Fruit fly (Drosophila melanogaster) whole organism, embryonic: ENCODE data around the gene Dsor1.

Experiments
- Atf6 ChIP-seq: fragments of 200-800 bp; sonication (Bioruptor generic); IDR thresholded peaks from 2 replicates; pipeline ENCODE4 v1.3.6; 2022; ENCODE audit warnings: missing biosample characterization, missing genetic modification characterization
- B-H1 ChIP-seq: fragments of 200-800 bp; sonication (Bioruptor generic); IDR thresholded peaks from 3 replicates; pipeline ENCODE4 v1.3.6; 2022; ENCODE audit warnings: missing biosample characterization, missing genetic modification characterization
- CG11723 ChIP-seq: fragments of 200-800 bp; sonication (Bioruptor generic); optimal IDR thresholded peaks from 2 replicates; lab custom pipeline; 2017; ENCODE audit warnings: missing biosample characterization, mild to moderate bottlenecking, missing genetic modification characterization
- CG13123 ChIP-seq: fragments of 200-800 bp; sonication (Bioruptor generic); optimal IDR thresholded peaks from 2 replicates; lab custom pipeline; 2016; ENCODE audit warnings: missing biosample characterization, missing genetic modification characterization
- CG13424 ChIP-seq: fragments of 200-800 bp; sonication (Bioruptor generic); optimal IDR thresholded peaks from 2 replicates; lab custom pipeline; 2019; ENCODE audit warnings: missing biosample characterization, mild to moderate bottlenecking, missing genetic modification characterization, moderate library complexity
- CG14050 ChIP-seq: fragments of 200-800 bp; sonication (Bioruptor generic); IDR thresholded peaks from 3 replicates; pipeline ENCODE4 v1.3.6; 2022; ENCODE audit warnings: missing biosample characterization, missing genetic modification characterization
- CG14667 ChIP-seq: fragments of 200-800 bp; sonication (Bioruptor generic); IDR thresholded peaks from 2 replicates; pipeline ENCODE4 v1.3.6; 2022; ENCODE audit warnings: missing biosample characterization, missing genetic modification characterization
- CG14710 ChIP-seq: fragments of 200-800 bp; sonication (Bioruptor generic); optimal IDR thresholded peaks from 3 replicates; lab custom pipeline; 2019; ENCODE audit warnings: missing biosample characterization, mild to moderate bottlenecking, missing genetic modification characterization, moderate library complexity
- CG1647 ChIP-seq: fragments of 200-800 bp; sonication (Bioruptor generic); optimal IDR thresholded peaks from 3 replicates; lab custom pipeline; 2016; ENCODE audit warnings: missing biosample characterization, missing genetic modification characterization
- CG18262 ChIP-seq: fragments of 200-800 bp; optimal IDR thresholded peaks from 3 replicates; lab custom pipeline; 2019; ENCODE audit warnings: missing biosample characterization, mild to moderate bottlenecking, missing genetic modification characterization, moderate library complexity
- CG18476 ChIP-seq: fragments of 200-800 bp; sonication (Bioruptor generic); optimal IDR thresholded peaks from 2 replicates; lab custom pipeline; 2016; ENCODE audit warnings: missing biosample characterization, mild to moderate bottlenecking, missing genetic modification characterization
- CG2875 ChIP-seq: fragments of 200-800 bp; sonication (Bioruptor generic); optimal IDR thresholded peaks from 2 replicates; lab custom pipeline; 2017; ENCODE audit warnings: missing biosample characterization, mild to moderate bottlenecking, missing genetic modification characterization, missing genetic modification reagents
- CG3847 ChIP-seq: fragments of 200-800 bp; sonication (Bioruptor generic); IDR thresholded peaks from 2 replicates; pipeline ENCODE4 v1.3.6; 2022; ENCODE audit warnings: missing biosample characterization, missing genetic modification characterization
- CG5180 ChIP-seq: fragments of 200-800 bp; sonication (Bioruptor generic); optimal IDR thresholded peaks from 3 replicates; lab custom pipeline; 2017; ENCODE audit warnings: missing biosample characterization, missing genetic modification characterization, mild to moderate bottlenecking, moderate library complexity, missing genetic modification reagents
- CG6765 ChIP-seq: fragments of 200-800 bp; sonication (Bioruptor generic); optimal IDR thresholded peaks from 3 replicates; lab custom pipeline; 2017; ENCODE audit warnings: missing biosample characterization, mild to moderate bottlenecking, missing genetic modification characterization
- CG7372 ChIP-seq: fragments of 200-800 bp; sonication (Bioruptor generic); IDR thresholded peaks from 2 replicates; pipeline ENCODE4 v1.3.6; 2022; ENCODE audit warnings: missing biosample characterization, missing genetic modification characterization
- CG7928 ChIP-seq: fragments of 200-800 bp; sonication (Bioruptor generic); optimal IDR thresholded peaks from 2 replicates; lab custom pipeline; 2017; ENCODE audit warnings: missing biosample characterization, mild to moderate bottlenecking, missing genetic modification characterization
- CkIIα-i1 ChIP-seq: fragments of 200-800 bp; sonication (Bioruptor generic); IDR thresholded peaks from 2 replicates; pipeline ENCODE4 v1.3.6; 2022; ENCODE audit warnings: missing biosample characterization, missing genetic modification characterization
- Dp ChIP-seq: fragments of 200-800 bp; sonication (Bioruptor generic); optimal IDR thresholded peaks from 2 replicates; lab custom pipeline; 2018; ENCODE audit warnings: missing biosample characterization, mild to moderate bottlenecking, missing genetic modification characterization, moderate library complexity
- Drgx ChIP-seq: fragments of 200-800 bp; sonication (Bioruptor generic); IDR thresholded peaks from 2 replicates; pipeline ENCODE4 v1.3.6; 2022; ENCODE audit warnings: missing biosample characterization, missing genetic modification characterization
- E2f1 ChIP-seq: fragments of 200-800 bp; sonication (Bioruptor generic); IDR thresholded peaks from 2 replicates; pipeline ENCODE4 v1.3.6; 2022; ENCODE audit warnings: missing biosample characterization, missing genetic modification characterization
- Elba2 ChIP-seq: fragments of 200-800 bp; sonication (Bioruptor generic); optimal IDR thresholded peaks from 3 replicates; lab custom pipeline; 2016; ENCODE audit warnings: missing biosample characterization, missing genetic modification characterization
- Jarid2 ChIP-seq: fragments of 200-800 bp; sonication (Bioruptor generic); optimal IDR thresholded peaks from 3 replicates; lab custom pipeline; 2017; ENCODE audit warnings: mild to moderate bottlenecking, missing biosample characterization, missing genetic modification reagents, missing genetic modification characterization
- Myb ChIP-seq: fragments of 200-800 bp; sonication (Bioruptor generic); optimal IDR thresholded peaks from 2 replicates; lab custom pipeline; 2016; ENCODE audit warnings: missing biosample characterization, missing genetic modification characterization
- Ptx1 ChIP-seq: fragments of 200-800 bp; sonication (Bioruptor generic); IDR thresholded peaks from 2 replicates; pipeline ENCODE4 v1.3.6; 2022; ENCODE audit warnings: missing biosample characterization, missing genetic modification characterization
- Xbp1 ChIP-seq: fragments of 200-800 bp; sonication (Bioruptor generic); optimal IDR thresholded peaks from 3 replicates; lab custom pipeline; 2016; ENCODE audit warnings: missing biosample characterization, mild to moderate bottlenecking, missing genetic modification characterization
- amos ChIP-seq: fragments of 200-800 bp; sonication (Bioruptor generic); IDR thresholded peaks from 2 replicates; pipeline ENCODE4 v1.3.6; 2022; ENCODE audit warnings: missing biosample characterization, missing genetic modification characterization; ENCODE audit not compliant: partially characterized antibody
- ash1 ChIP-seq: fragments of 200-800 bp; sonication (Bioruptor generic); optimal IDR thresholded peaks from 2 replicates; lab custom pipeline; 2018; ENCODE audit warnings: missing biosample characterization, mild to moderate bottlenecking, missing genetic modification characterization
- br ChIP-seq: fragments of >200 bp; optimal IDR thresholded peaks from 2 replicates; lab custom pipeline; 2017
- bsh ChIP-seq, 2 experiments: fragments of 200-800 bp; sonication (Bioruptor generic); optimal IDR thresholded peaks; 2 replicates each; lab custom pipeline; 2017 to 2018; ENCODE audit warnings: mild to moderate bottlenecking in 2 of 2, missing biosample characterization in 2 of 2, missing genetic modification characterization in 2 of 2, moderate library complexity in 1 of 2
- chm ChIP-seq: fragments of 200-800 bp; sonication (Bioruptor generic); IDR thresholded peaks from 2 replicates; pipeline ENCODE4 v1.3.6; 2022; ENCODE audit warnings: missing biosample characterization, missing genetic modification characterization
- dimm ChIP-seq: fragments of 200-800 bp; sonication (Bioruptor generic); IDR thresholded peaks from 2 replicates; pipeline ENCODE4 v1.3.6; 2022; ENCODE audit warnings: missing biosample characterization, missing genetic modification characterization
- ems ChIP-seq: fragments of 200-800 bp; sonication (Bioruptor generic); optimal IDR thresholded peaks from 3 replicates; lab custom pipeline; 2016; ENCODE audit warnings: missing biosample characterization, missing genetic modification characterization
- en ChIP-seq: fragments of 200-800 bp; sonication (Bioruptor generic); optimal IDR thresholded peaks from 2 replicates; lab custom pipeline; 2016; ENCODE audit warnings: missing biosample characterization, missing genetic modification characterization
- gfzf ChIP-seq: fragments of 200-800 bp; sonication (Bioruptor generic); optimal IDR thresholded peaks from 2 replicates; lab custom pipeline; 2016; ENCODE audit warnings: missing biosample characterization, mild to moderate bottlenecking, missing genetic modification characterization, moderate library complexity
- gro ChIP-seq: fragments of 200-800 bp; sonication (Bioruptor generic); optimal IDR thresholded peaks from 2 replicates; lab custom pipeline; 2016; ENCODE audit warnings: missing biosample characterization, missing genetic modification characterization
- hb ChIP-seq: fragments of 200-800 bp; sonication (Bioruptor generic); IDR thresholded peaks from 3 replicates; pipeline ENCODE4 v1.3.6; 2022; ENCODE audit warnings: missing biosample characterization, missing genetic modification characterization; ENCODE audit not compliant: partially characterized antibody
- her ChIP-seq: fragments of 200-800 bp; sonication (Bioruptor generic); optimal IDR thresholded peaks from 2 replicates; lab custom pipeline; 2016; ENCODE audit warnings: missing biosample characterization, missing genetic modification characterization
- ken ChIP-seq: fragments of 200-800 bp; sonication (Bioruptor generic); IDR thresholded peaks from 3 replicates; pipeline ENCODE4 v1.3.6; 2022; ENCODE audit warnings: missing biosample characterization, missing genetic modification characterization
- klu ChIP-seq: fragments of 200-800 bp; sonication (Bioruptor generic); IDR thresholded peaks from 2 replicates; pipeline ENCODE4 v1.3.6; 2022; ENCODE audit warnings: missing biosample characterization, missing genetic modification characterization
- kni ChIP-seq: fragments of 200-800 bp; sonication (Bioruptor generic); optimal IDR thresholded peaks from 3 replicates; lab custom pipeline; 2017; ENCODE audit warnings: mild to moderate bottlenecking, missing biosample characterization, missing genetic modification reagents, missing genetic modification characterization
- nerfin-1 ChIP-seq: fragments of 200-800 bp; sonication (Bioruptor generic); optimal IDR thresholded peaks from 3 replicates; lab custom pipeline; 2019; ENCODE audit warnings: missing biosample characterization, mild to moderate bottlenecking, missing genetic modification characterization, moderate library complexity
- nom ChIP-seq: fragments of 200-800 bp; sonication (Bioruptor generic); optimal IDR thresholded peaks from 2 replicates; lab custom pipeline; 2017; ENCODE audit warnings: missing biosample characterization, missing genetic modification characterization, mild to moderate bottlenecking, moderate library complexity, missing genetic modification reagents
- pb ChIP-seq: fragments of 200-800 bp; sonication (Bioruptor generic); optimal IDR thresholded peaks from 3 replicates; lab custom pipeline; 2016; ENCODE audit warnings: missing biosample characterization, missing genetic modification characterization
- psq ChIP-seq: fragments of 200-800 bp; sonication (Bioruptor generic); optimal IDR thresholded peaks from 2 replicates; lab custom pipeline; 2017; ENCODE audit warnings: missing biosample characterization, missing genetic modification characterization
- repo ChIP-seq: fragments of 200-800 bp; sonication (Bioruptor generic); optimal IDR thresholded peaks from 2 replicates; lab custom pipeline; 2016; ENCODE audit warnings: missing biosample characterization, missing genetic modification characterization
- rib ChIP-seq: fragments of 200-800 bp; sonication (Bioruptor generic); IDR thresholded peaks from 2 replicates; pipeline ENCODE4 v1.3.6; 2022; ENCODE audit warnings: missing biosample characterization, missing genetic modification characterization
- sim ChIP-seq: fragments of 200-800 bp; sonication (Bioruptor generic); IDR thresholded peaks from 2 replicates; pipeline ENCODE4 v1.3.6; 2022; ENCODE audit warnings: missing biosample characterization, missing genetic modification characterization
- stc ChIP-seq: fragments of 200-800 bp; sonication (Bioruptor generic); IDR thresholded peaks from 2 replicates; pipeline ENCODE4 v1.3.6; 2022; ENCODE audit warnings: missing biosample characterization, missing genetic modification characterization
- vfl ChIP-seq: fragments of 200-800 bp; sonication (Bioruptor generic); optimal IDR thresholded peaks from 2 replicates; lab custom pipeline; 2016; ENCODE audit warnings: missing biosample characterization, missing genetic modification characterization

Gene Dsor1

DNA sequence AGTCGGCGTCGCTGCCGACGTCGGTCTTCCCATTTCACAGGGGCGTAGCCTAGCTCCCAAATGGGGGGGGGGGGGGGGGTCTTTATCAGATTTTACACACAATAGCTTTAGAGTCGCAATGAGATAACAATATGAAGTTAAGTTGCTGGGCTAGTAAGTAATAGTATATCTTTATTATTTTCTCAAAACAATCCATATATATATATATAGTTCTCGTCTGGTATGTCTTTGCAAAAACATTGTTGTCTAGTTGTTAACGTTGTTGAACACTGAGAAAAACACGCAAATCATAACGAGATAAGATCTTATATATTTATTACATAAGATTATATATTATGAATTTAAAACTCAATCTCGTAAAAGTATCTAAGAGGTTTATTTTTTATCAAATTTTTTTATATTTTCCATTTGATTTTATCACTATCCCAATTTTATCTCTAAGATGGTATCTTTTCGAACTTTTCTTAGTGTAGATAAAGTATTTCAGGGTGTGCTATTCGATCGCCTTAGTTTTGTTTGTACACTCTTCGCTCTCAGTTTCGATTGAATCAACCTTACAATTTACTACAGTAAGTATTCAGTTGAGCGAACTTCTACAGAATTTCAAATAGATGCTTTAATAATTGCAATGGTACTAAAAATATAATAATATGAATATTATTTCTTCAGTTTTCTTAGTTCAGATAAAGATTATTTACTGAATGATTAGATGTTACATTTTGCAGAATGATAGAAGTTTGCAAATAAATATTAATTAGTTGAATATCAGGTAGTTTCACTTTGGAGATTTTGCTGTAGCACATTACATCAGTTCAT is 45.1 kb upstream of the Dsor1 start (continued):
- TF ChIP-seq rib (GFP tag; lab: Robert Waterston, UW) (peak; percentile 90), CG11723 (peak; percentile 51), amos (GFP tag; lab: Robert Waterston, UW) (no peak), CG7928 (GFP tag; lab: Kevin White, UChicago) (peak; percentile 42), ems (no peak), CG14667 (GFP tag; lab: Robert Waterston, UW) (peak; percentile 55), E2f1 (GFP tag; lab: Robert Waterston, UW) (peak; percentile 85), repo (GFP tag; lab: Kevin White, UChicago) (no peak), CG6765 (GFP tag; lab: Kevin White, UChicago) (peak; percentile 78), CG3847 (GFP tag; lab: Robert Waterston, UW) (peak; percentile 90), CG5180 (GFP tag; lab: Kevin White, UChicago) (peak; percentile 18), klu (GFP tag; lab: Robert Waterston, UW) (peak; percentile 60; the same call in 1 of the 2 replicates), ash1 (GFP tag; lab: Kevin White, UChicago) (peak; percentile 81), vfl (no peak), psq (GFP tag; lab: Kevin White, UChicago) (no peak), CG13123 (GFP tag; lab: Kevin White, UChicago) (no peak), CG7372 (GFP tag; lab: Robert Waterston, UW) (peak; percentile 85), gfzf (GFP tag; lab: Kevin White, UChicago) (no peak), br (lab: Kevin White, UChicago) (no peak), Xbp1 (GFP tag; lab: Kevin White, UChicago) (peak; percentile 50), CG18262 (peak; percentile 64), CG18476 (GFP tag; lab: Kevin White, UChicago) (no peak), CG1647 (no peak), stc (peak; percentile 69), Drgx (GFP tag; lab: Robert Waterston, UW) (peak; percentile 83), ken (GFP tag; lab: Robert Waterston, UW) (peak; percentile 82), sim (GFP tag; lab: Robert Waterston, UW) (0 out of 2 replicates have a peak, but pooled peaks have one; percentile 22), CG14050 (GFP tag; lab: Robert Waterston, UW) (peak; percentile 66), Myb (peak; percentile 28), CG2875 (GFP tag; lab: Kevin White, UChicago) (no peak), Jarid2 (GFP tag; lab: Kevin White, UChicago) (peak; percentile 47), nerfin-1 (tag; lab: Kevin White, UChicago) (peak; percentile 6), Atf6 (GFP tag; lab: Robert Waterston, UW) (peak; percentile 88), B-H1 (GFP tag; lab: Robert Waterston, UW) (peak; percentile 49), Ptx1 (peak; percentile 79), pb (no peak), kni (no peak), nom (GFP tag; lab: Kevin White, UChicago) (no peak), Dp (GFP tag; lab: Kevin White, UChicago) (no peak), gro (GFP tag; lab: Kevin White, UChicago) (no peak), Elba2 (GFP tag; lab: Kevin White, UChicago) (no peak), en (GFP tag; lab: Kevin White, UChicago) (no peak), dimm (GFP tag; lab: Robert Waterston, UW) (peak; percentile 56; the same call in 1 of the 2 replicates), chm (GFP tag; lab: Robert Waterston, UW) (peak; percentile 58; the same call in 1 of the 2 replicates), CkIIα-i1 (GFP tag; lab: Robert Waterston, UW) (peak; percentile 54; the same call in 1 of the 2 replicates), her (no peak), bsh (GFP tag; optimal IDR thresholded peaks at IDR 0.05; lab: Kevin White, UChicago) (peak in 1 of 2 experiments; percentile 39), CG14710 (tag; lab: Kevin White, UChicago) (peak; percentile 38), CG13424 (tag; lab: Kevin White, UChicago) (peak; percentile 66), hb (GFP tag; lab: Robert Waterston, UW) (no peak)
